Fruit fly (Drosophila melanogaster) whole organism, prepupa: Measurements from ENCODE around the gene Pkcdelta.
A peak's percentile ranks its signal among the peaks of the same experiment; 100 is the strongest.

Source experiments
- CG10631 ChIP-seq: fragments of 200-800 bp; sonication (Bioruptor generic); optimal IDR thresholded peaks from 2 replicates; lab custom pipeline; 2016; ENCODE audit warnings: missing biosample characterization, missing genetic modification characterization
- CG11294 ChIP-seq: fragments of 200-800 bp; sonication (Bioruptor generic); IDR thresholded peaks from 2 replicates; pipeline ENCODE4 v1.3.6; 2022; ENCODE audit warnings: missing biosample characterization, missing genetic modification characterization
- CG11762 ChIP-seq: fragments of 200-800 bp; sonication (Bioruptor generic); optimal IDR thresholded peaks from 3 replicates; lab custom pipeline; 2016; ENCODE audit warnings: missing biosample characterization, missing genetic modification characterization; ENCODE audit not compliant: insufficient read depth
- CG11902 ChIP-seq: fragments of 200-800 bp; sonication (Bioruptor generic); optimal IDR thresholded peaks from 3 replicates; lab custom pipeline; 2016; ENCODE audit warnings: missing biosample characterization, missing genetic modification characterization
- CG1621 ChIP-seq: fragments of 200-800 bp; sonication (Bioruptor generic); optimal IDR thresholded peaks from 3 replicates; lab custom pipeline; 2018; ENCODE audit warnings: missing biosample characterization, mild to moderate bottlenecking, missing genetic modification characterization
- CG16779 ChIP-seq: fragments of 200-800 bp; sonication (Bioruptor generic); optimal IDR thresholded peaks from 3 replicates; lab custom pipeline; 2017; ENCODE audit warnings: missing biosample characterization, mild to moderate bottlenecking, missing genetic modification characterization
- CG32006 ChIP-seq: fragments of 200-800 bp; sonication (Bioruptor generic); optimal IDR thresholded peaks from 3 replicates; lab custom pipeline; 2017; ENCODE audit warnings: missing biosample characterization, mild to moderate bottlenecking, missing genetic modification characterization
- CG34406 ChIP-seq: fragments of 200-800 bp; sonication (Bioruptor generic); optimal IDR thresholded peaks from 3 replicates; lab custom pipeline; 2016; ENCODE audit warnings: missing biosample characterization, missing genetic modification characterization
- CG3919 ChIP-seq: fragments of 200-800 bp; sonication (Bioruptor generic); optimal IDR thresholded peaks from 3 replicates; lab custom pipeline; 2016; ENCODE audit warnings: missing biosample characterization, missing genetic modification characterization
- CG4318 ChIP-seq: fragments of 200-800 bp; sonication (Bioruptor generic); optimal IDR thresholded peaks from 3 replicates; lab custom pipeline; 2017; ENCODE audit warnings: missing biosample characterization, mild to moderate bottlenecking, missing genetic modification characterization
- CG6163 ChIP-seq: fragments of 200-800 bp; sonication (Bioruptor generic); IDR thresholded peaks from 3 replicates; pipeline ENCODE4 v1.3.6; 2022; ENCODE audit warnings: missing biosample characterization, missing genetic modification characterization
- CG6276 ChIP-seq: fragments of 200-800 bp; sonication (Bioruptor generic); optimal IDR thresholded peaks from 2 replicates; lab custom pipeline; 2017; ENCODE audit warnings: missing biosample characterization, mild to moderate bottlenecking, missing genetic modification characterization
- CG6792 ChIP-seq: fragments of 200-800 bp; sonication (Bioruptor generic); optimal IDR thresholded peaks from 3 replicates; lab custom pipeline; 2016; ENCODE audit warnings: missing biosample characterization, missing genetic modification characterization
- CG6808 ChIP-seq: fragments of 200-800 bp; sonication (Bioruptor generic); optimal IDR thresholded peaks from 3 replicates; lab custom pipeline; 2017; ENCODE audit warnings: missing biosample characterization, missing genetic modification characterization, mild to moderate bottlenecking, moderate library complexity, missing genetic modification reagents
- CG7368 ChIP-seq: fragments of 200-800 bp; sonication (Bioruptor generic); optimal IDR thresholded peaks from 3 replicates; lab custom pipeline; 2016; ENCODE audit warnings: missing biosample characterization, missing genetic modification characterization
- CG8119 ChIP-seq: fragments of 200-800 bp; sonication (Bioruptor generic); IDR thresholded peaks from 3 replicates; pipeline ENCODE4 v1.3.6; 2022; ENCODE audit warnings: missing biosample characterization, missing genetic modification characterization
- CG8319 ChIP-seq: fragments of 200-800 bp; sonication (Bioruptor generic); optimal IDR thresholded peaks from 3 replicates; lab custom pipeline; 2016; ENCODE audit warnings: missing biosample characterization, missing genetic modification characterization
- CG8632 ChIP-seq: fragments of 200-800 bp; sonication (Bioruptor generic); optimal IDR thresholded peaks from 3 replicates; lab custom pipeline; 2016; ENCODE audit warnings: missing biosample characterization, missing genetic modification characterization
- CG9139 ChIP-seq: fragments of 200-800 bp; sonication (Bioruptor generic); optimal IDR thresholded peaks from 3 replicates; lab custom pipeline; 2017; ENCODE audit warnings: missing biosample characterization, mild to moderate bottlenecking, missing genetic modification characterization
- Eip75B ChIP-seq: fragments of 200-800 bp; sonication (Bioruptor generic); optimal IDR thresholded peaks from 3 replicates; lab custom pipeline; 2016; ENCODE audit warnings: missing biosample characterization, missing genetic modification characterization
- Eip78C ChIP-seq: fragments of 200-800 bp; sonication (Bioruptor generic); peaks from one replicate; lab custom pipeline; 2016; ENCODE audit warnings: missing biosample characterization, missing genetic modification characterization
- Eip93F ChIP-seq: fragments of 200-800 bp; sonication (Bioruptor generic); optimal IDR thresholded peaks from 2 replicates; lab custom pipeline; 2016; ENCODE audit warnings: missing biosample characterization, mild to moderate bottlenecking, missing genetic modification characterization
- Ets96B ChIP-seq: fragments of 200-800 bp; optimal IDR thresholded peaks from 2 replicates; lab custom pipeline; 2019; ENCODE audit warnings: missing biosample characterization, mild to moderate bottlenecking, missing genetic modification characterization, moderate library complexity
- Gug ChIP-seq: fragments of 200-800 bp; sonication (Bioruptor generic); IDR thresholded peaks from 2 replicates; pipeline ENCODE4 v1.3.6; 2022; ENCODE audit warnings: missing biosample characterization, missing genetic modification characterization
- Hr38 ChIP-seq: sonication (Bioruptor generic); optimal IDR thresholded peaks from 2 replicates; lab custom pipeline; 2016; ENCODE audit warnings: missing biosample characterization, missing genetic modification characterization
- Hr39 ChIP-seq: fragments of 200-800 bp; sonication (Bioruptor generic); optimal IDR thresholded peaks from 2 replicates; lab custom pipeline; 2016; ENCODE audit warnings: missing biosample characterization, missing genetic modification characterization
- Hr4 ChIP-seq: fragments of 200-800 bp; sonication (Bioruptor generic); optimal IDR thresholded peaks from 3 replicates; lab custom pipeline; 2016; ENCODE audit warnings: missing biosample characterization, missing genetic modification characterization
- Met ChIP-seq: fragments of 200-800 bp; sonication (Bioruptor generic); optimal IDR thresholded peaks from 3 replicates; lab custom pipeline; 2016; ENCODE audit warnings: missing biosample characterization, missing genetic modification characterization
- OdsH ChIP-seq: fragments of 200-800 bp; sonication (Bioruptor generic); optimal IDR thresholded peaks from 3 replicates; lab custom pipeline; 2016; ENCODE audit warnings: missing biosample characterization, missing genetic modification characterization
- Smox ChIP-seq: fragments of 200-800 bp; sonication (Bioruptor generic); optimal IDR thresholded peaks from 3 replicates; lab custom pipeline; 2016; ENCODE audit warnings: missing biosample characterization, missing genetic modification characterization
- Sox102F ChIP-seq: fragments of 200-800 bp; sonication (Bioruptor generic); optimal IDR thresholded peaks from 2 replicates; lab custom pipeline; 2016; ENCODE audit warnings: missing biosample characterization, mild to moderate bottlenecking, missing genetic modification characterization
- Sox14 ChIP-seq: fragments of 200-800 bp; sonication (Bioruptor generic); optimal IDR thresholded peaks from 3 replicates; lab custom pipeline; 2016; ENCODE audit warnings: missing biosample characterization, missing genetic modification characterization
- Sox15 ChIP-seq: fragments of 200-800 bp; sonication (Bioruptor generic); optimal IDR thresholded peaks from 3 replicates; lab custom pipeline; 2016; ENCODE audit warnings: missing biosample characterization, missing genetic modification characterization
- cyc ChIP-seq: fragments of 200-800 bp; sonication (Bioruptor generic); optimal IDR thresholded peaks from 3 replicates; lab custom pipeline; 2016; ENCODE audit warnings: missing biosample characterization, missing genetic modification characterization
- dac ChIP-seq: fragments of 200-800 bp; sonication (Bioruptor generic); optimal IDR thresholded peaks from 2 replicates; lab custom pipeline; 2017; ENCODE audit warnings: missing biosample characterization, mild to moderate bottlenecking, missing genetic modification characterization
- dsx ChIP-seq: fragments of 200-800 bp; optimal IDR thresholded peaks from 3 replicates; lab custom pipeline; 2019; ENCODE audit warnings: missing biosample characterization, mild to moderate bottlenecking, missing genetic modification characterization, moderate library complexity; ENCODE audit not compliant: poor library complexity, severe bottlenecking
- eg ChIP-seq: fragments of 200-800 bp; sonication (Bioruptor generic); IDR thresholded peaks from 3 replicates; pipeline ENCODE4 v1.3.6; 2022; ENCODE audit warnings: missing biosample characterization, missing genetic modification characterization
- esn ChIP-seq: fragments of 200-800 bp; sonication (Bioruptor generic); optimal IDR thresholded peaks from 2 replicates; lab custom pipeline; 2016; ENCODE audit warnings: missing biosample characterization, mild to moderate bottlenecking, missing genetic modification characterization, moderate library complexity
- fd59A ChIP-seq: fragments of 200-800 bp; sonication (Bioruptor generic); optimal IDR thresholded peaks from 2 replicates; lab custom pipeline; 2017; ENCODE audit warnings: missing biosample characterization, mild to moderate bottlenecking, missing genetic modification characterization, missing genetic modification reagents
- fkh ChIP-seq: fragments of 200-800 bp; sonication (Bioruptor generic); optimal IDR thresholded peaks from 3 replicates; lab custom pipeline; 2017; ENCODE audit warnings: missing biosample characterization, mild to moderate bottlenecking, missing genetic modification characterization, moderate library complexity
- lz ChIP-seq: fragments of 200-800 bp; sonication (Bioruptor generic); optimal IDR thresholded peaks from 3 replicates; lab custom pipeline; 2016; ENCODE audit warnings: missing biosample characterization, missing genetic modification characterization
- net ChIP-seq: fragments of 200-800 bp; sonication (Bioruptor generic); optimal IDR thresholded peaks from 3 replicates; lab custom pipeline; 2016; ENCODE audit warnings: missing biosample characterization, missing genetic modification characterization
- salr ChIP-seq, 2 experiments: fragments of 200-800 bp; sonication (Bioruptor generic); optimal IDR thresholded peaks; 3 replicates each; lab custom pipeline; 2016 to 2018; ENCODE audit warnings: missing biosample characterization in 2 of 2, missing genetic modification characterization in 2 of 2, mild to moderate bottlenecking in 1 of 2
- spab ChIP-seq: fragments of 200-800 bp; sonication (Bioruptor generic); optimal IDR thresholded peaks from 2 replicates; lab custom pipeline; 2017; ENCODE audit warnings: missing biosample characterization, mild to moderate bottlenecking, missing genetic modification characterization, missing genetic modification reagents
- ss ChIP-seq, 2 experiments: fragments of 200-800 bp; sonication (Bioruptor generic); optimal IDR thresholded peaks; 2 replicates in 1 of 2; 3 replicates in 1 of 2; lab custom pipeline; 2017 to 2018; ENCODE audit warnings: mild to moderate bottlenecking in 2 of 2, missing biosample characterization in 2 of 2, missing genetic modification characterization in 2 of 2, moderate library complexity in 1 of 2
- topi ChIP-seq: fragments of 200-800 bp; sonication (Bioruptor generic); optimal IDR thresholded peaks from 3 replicates; lab custom pipeline; 2016; ENCODE audit warnings: missing biosample characterization, missing genetic modification characterization
- vri ChIP-seq: fragments of 200-800 bp; sonication (Bioruptor generic); optimal IDR thresholded peaks from 3 replicates; lab custom pipeline; 2016; ENCODE audit warnings: missing biosample characterization, mild to moderate bottlenecking, missing genetic modification characterization

Gene Pkcdelta

dm6 chrX:12455891-12456290, 23.9 kb downstream of the Pkcdelta start:
- TF ChIP-seq fkh (no peak), salr (GFP tag; optimal IDR thresholded peaks at IDR 0.05; lab: Kevin White, UChicago) (no peak), CG32006 (no peak), CG3919 (GFP tag; lab: Kevin White, UChicago) (no peak), CG34406 (no peak), eg (GFP tag; lab: Robert Waterston, UW) (no peak)

dm6 chrX:12457713-12458233, 25.7 kb downstream of the Pkcdelta start, which contains the start of gene CG15731:
TSS of gene CG15731 (minus strand) at chrX:12457763.
- TF ChIP-seq dsx = no peak
- TF ChIP-seq Sox15 (GFP tag; lab: Kevin White, UChicago) = no peak
- TF ChIP-seq cyc (GFP tag; lab: Kevin White, UChicago) = no peak
- TF ChIP-seq net = no peak
- no peak for TF ChIP-seq lz (GFP tag; lab: Kevin White, UChicago)
- no peak for TF ChIP-seq CG7368
- no peak for TF ChIP-seq ss (GFP tag; optimal IDR thresholded peaks at IDR 0.05; lab: Kevin White, UChicago)
- TF ChIP-seq CG11294 (GFP tag; lab: Robert Waterston, UW) = no peak
- no peak for TF ChIP-seq eg (GFP tag; lab: Robert Waterston, UW)

dm6 chrX:12462216-12462615, 30.2 kb downstream of the Pkcdelta start:
- TF ChIP-seq topi (GFP tag; lab: Kevin White, UChicago) (no peak), Met (GFP tag; lab: Kevin White, UChicago) (no peak), Gug (GFP tag; lab: Robert Waterston, UW) (no peak), lz (GFP tag; lab: Kevin White, UChicago) (no peak), Smox (GFP tag; lab: Kevin White, UChicago) (no peak), Hr39 (peak; percentile 10), spab (GFP tag; lab: Kevin White, UChicago) (no peak), CG11762 (GFP tag; lab: Kevin White, UChicago) (no peak), fkh (no peak), Hr38 (GFP tag; lab: Kevin White, UChicago) (no peak), CG8319 (GFP tag; lab: Kevin White, UChicago) (no peak), vri (no peak), Hr4 (GFP tag; lab: Kevin White, UChicago) (peak; percentile 10), CG6808 (GFP tag; lab: Kevin White, UChicago) (no peak), CG7368 (no peak), CG6276 (GFP tag; lab: Kevin White, UChicago) (no peak), CG4318 (GFP tag; lab: Kevin White, UChicago) (no peak), CG6792 (GFP tag; lab: Kevin White, UChicago) (no peak), CG16779 (tag; lab: Kevin White, UChicago) (no peak), CG34406 (no peak), CG32006 (no peak), Sox102F (GFP tag; lab: Kevin White, UChicago) (no peak), dsx (no peak), eg (GFP tag; lab: Robert Waterston, UW) (peak; percentile 34; the same call in 1 of the 3 replicates), CG6163 (GFP tag; lab: Robert Waterston, UW) (no peak), Sox14 (GFP tag; lab: Kevin White, UChicago) (no peak), CG10631 (GFP tag; lab: Kevin White, UChicago) (no peak), fd59A (GFP tag; lab: Kevin White, UChicago) (no peak), CG1621 (tag; lab: Kevin White, UChicago) (no peak), cyc (GFP tag; lab: Kevin White, UChicago) (no peak), Eip75B (GFP tag; lab: Kevin White, UChicago) (no peak), Eip93F (GFP tag; lab: Kevin White, UChicago) (no peak), dac (no peak), net (no peak), OdsH (GFP tag; lab: Kevin White, UChicago) (no peak), CG8632 (GFP tag; lab: Kevin White, UChicago) (no peak), CG11902 (GFP tag; lab: Kevin White, UChicago) (no peak), esn (GFP tag; lab: Kevin White, UChicago) (no peak), Eip78C (peak; percentile 75), CG9139 (GFP tag; lab: Kevin White, UChicago) (no peak), CG8119 (GFP tag; lab: Robert Waterston, UW) (no peak), Ets96B (no peak)
